Worm (Caenorhabditis elegans) whole organism, L3 larva: ENCODE data around the gene C09B9.7.

ENCODE experiments used
- R02D3.7 ChIP-seq: fragments of 150-350 bp; optimal IDR thresholded peaks from 2 replicates; lab custom pipeline; 2014; ENCODE audit warnings: missing biosample characterization, missing genetic modification characterization
- ZK546.5 ChIP-seq: sonication (generic microtip); optimal IDR thresholded peaks from 2 replicates; lab custom pipeline; 2017; ENCODE audit warnings: missing biosample characterization, missing genetic modification characterization
- aly-2 ChIP-seq: fragments of 150-350 bp; optimal IDR thresholded peaks from 2 replicates; lab custom pipeline; 2014; ENCODE audit warnings: missing biosample characterization, missing genetic modification characterization
- ama-1 ChIP-seq: fragments of 150-350 bp; optimal IDR thresholded peaks from 2 replicates; lab custom pipeline; 2018
- ceh-16 ChIP-seq: sonication (generic microtip); optimal IDR thresholded peaks from 2 replicates; lab custom pipeline; 2017; ENCODE audit warnings: missing biosample characterization, missing genetic modification characterization
- ceh-28 ChIP-seq: fragments of 150-350 bp; optimal IDR thresholded peaks from 2 replicates; lab custom pipeline; 2014; ENCODE audit warnings: missing biosample characterization, missing genetic modification reagents, missing genetic modification characterization
- ceh-82 ChIP-seq: fragments of 150-350 bp; optimal IDR thresholded peaks from 2 replicates; lab custom pipeline; 2014; ENCODE audit warnings: missing biosample characterization, missing genetic modification characterization
- egl-27 ChIP-seq: sonication (generic microtip); optimal IDR thresholded peaks from 4 replicates; lab custom pipeline; 2017; ENCODE audit warnings: missing biosample characterization, missing genetic modification reagents, missing genetic modification characterization
- egl-5 ChIP-seq: fragments of 150-350 bp; optimal IDR thresholded peaks from 2 replicates; lab custom pipeline; 2017; ENCODE audit warnings: missing biosample characterization, missing genetic modification reagents, missing genetic modification characterization, inconsistent platforms
- elt-1 ChIP-seq: fragments of 150-350 bp; optimal IDR thresholded peaks from 2 replicates; lab custom pipeline; 2014; ENCODE audit warnings: missing biosample characterization, missing genetic modification characterization
- elt-2 ChIP-seq: sonication (generic microtip); optimal IDR thresholded peaks from 2 replicates; lab custom pipeline; 2016; ENCODE audit warnings: missing genetic modification reagents, mild to moderate bottlenecking, missing genetic modification characterization, missing compliant biosample characterization
- elt-3 ChIP-seq, 3 experiments: fragments of 150-350 bp in 1 of 3; sonication (generic microtip) in 2 of 3; optimal IDR thresholded peaks; 2 replicates in 2 of 3; 4 replicates in 1 of 3; lab custom pipeline; 2014 to 2017; ENCODE audit warnings: missing biosample characterization in 3 of 3, missing genetic modification characterization in 3 of 3
- eor-1 ChIP-seq, 2 experiments: fragments of 150-350 bp; optimal IDR thresholded peaks; 2 replicates each; lab custom pipeline; 2014 to 2018; ENCODE audit warnings: missing biosample characterization in 2 of 2, missing genetic modification characterization in 2 of 2
- fkh-10 ChIP-seq: sonication (generic microtip); optimal IDR thresholded peaks from 2 replicates; lab custom pipeline; 2017; ENCODE audit warnings: missing biosample characterization, missing genetic modification reagents, missing genetic modification characterization
- fkh-2 ChIP-seq: fragments of 150-350 bp; optimal IDR thresholded peaks from 2 replicates; lab custom pipeline; 2014; ENCODE audit warnings: missing biosample characterization, missing genetic modification reagents, missing genetic modification characterization
- fos-1 ChIP-seq: fragments of 150-350 bp; optimal IDR thresholded peaks from 2 replicates; lab custom pipeline; 2014; ENCODE audit warnings: missing biosample characterization, missing genetic modification characterization
- hmg-11 ChIP-seq: sonication (generic microtip); optimal IDR thresholded peaks from 2 replicates; lab custom pipeline; 2016; ENCODE audit warnings: missing genetic modification characterization, missing compliant biosample characterization
- jun-1 ChIP-seq: fragments of 150-350 bp; optimal IDR thresholded peaks from 2 replicates; lab custom pipeline; 2014; ENCODE audit warnings: missing biosample characterization, missing genetic modification reagents, missing genetic modification characterization
- lin-15B ChIP-seq: fragments of 150-350 bp; optimal IDR thresholded peaks from 2 replicates; lab custom pipeline; 2014; ENCODE audit warnings: missing biosample characterization, missing genetic modification characterization
- lin-39 ChIP-seq: fragments of 150-350 bp; optimal IDR thresholded peaks from 2 replicates; lab custom pipeline; 2018; ENCODE audit warnings: missing biosample characterization, missing genetic modification reagents, missing genetic modification characterization
- mdl-1 ChIP-seq: fragments of 150-350 bp; optimal IDR thresholded peaks from 2 replicates; lab custom pipeline; 2014; ENCODE audit warnings: missing biosample characterization, missing genetic modification characterization
- mml-1 ChIP-seq: fragments of 150-350 bp; sonication (generic microtip); optimal IDR thresholded peaks from 3 replicates; lab custom pipeline; 2014; ENCODE audit warnings: missing biosample characterization, missing genetic modification characterization
- nfya-1 ChIP-seq: sonication (generic microtip); optimal IDR thresholded peaks from 2 replicates; lab custom pipeline; 2017; ENCODE audit warnings: missing genetic modification characterization, mild to moderate bottlenecking, missing compliant biosample characterization, antibody characterized with exemption, moderate library complexity; ENCODE audit not compliant: insufficient read depth
- nhr-12 ChIP-seq: fragments of 150-350 bp; optimal IDR thresholded peaks from 2 replicates; lab custom pipeline; 2014; ENCODE audit warnings: missing biosample characterization, missing genetic modification characterization
- nhr-23 ChIP-seq: fragments of 150-350 bp; optimal IDR thresholded peaks from 2 replicates; lab custom pipeline; 2014; ENCODE audit warnings: missing biosample characterization, missing genetic modification reagents, missing genetic modification characterization
- nhr-237 ChIP-seq: fragments of 150-350 bp; optimal IDR thresholded peaks from 2 replicates; lab custom pipeline; 2014; ENCODE audit warnings: missing biosample characterization, missing genetic modification characterization
- nhr-25 ChIP-seq: sonication (generic microtip); optimal IDR thresholded peaks from 2 replicates; lab custom pipeline; 2017; ENCODE audit warnings: missing biosample characterization, missing genetic modification characterization
- nhr-28 ChIP-seq: fragments of 150-350 bp; optimal IDR thresholded peaks from 2 replicates; lab custom pipeline; 2014; ENCODE audit warnings: missing biosample characterization, missing genetic modification characterization
- nhr-43 ChIP-seq: sonication (generic microtip); optimal IDR thresholded peaks from 2 replicates; lab custom pipeline; 2016; ENCODE audit warnings: mild to moderate bottlenecking, missing genetic modification characterization, missing compliant biosample characterization; ENCODE audit not compliant: poor library complexity, severe bottlenecking
- nhr-67 ChIP-seq: fragments of 150-350 bp; optimal IDR thresholded peaks from 2 replicates; lab custom pipeline; 2014; ENCODE audit warnings: missing biosample characterization, missing genetic modification characterization
- nhr-76 ChIP-seq: fragments of 150-350 bp; sonication (generic microtip); optimal IDR thresholded peaks from 5 replicates; lab custom pipeline; 2014; ENCODE audit warnings: missing biosample characterization, missing genetic modification characterization
- nhr-77 ChIP-seq: fragments of 150-350 bp; optimal IDR thresholded peaks from 2 replicates; lab custom pipeline; 2014; ENCODE audit warnings: missing biosample characterization, missing genetic modification characterization
- pha-4 ChIP-seq: fragments of 150-350 bp; optimal IDR thresholded peaks from 2 replicates; lab custom pipeline; 2014; ENCODE audit warnings: missing biosample characterization, missing genetic modification reagents, missing genetic modification characterization
- pqm-1 ChIP-seq: fragments of 150-350 bp; optimal IDR thresholded peaks from 2 replicates; lab custom pipeline; 2017; ENCODE audit warnings: missing biosample characterization, missing genetic modification characterization, inconsistent platforms
- sea-2 ChIP-seq: fragments of 150-350 bp; sonication (generic microtip); optimal IDR thresholded peaks from 4 replicates; lab custom pipeline; 2014; ENCODE audit warnings: missing biosample characterization, missing genetic modification reagents, missing genetic modification characterization
- skn-1 ChIP-seq: fragments of 150-350 bp; optimal IDR thresholded peaks from 2 replicates; lab custom pipeline; 2014; ENCODE audit warnings: missing biosample characterization, missing genetic modification characterization
- snpc-4 ChIP-seq: fragments of 150-350 bp; optimal IDR thresholded peaks from 2 replicates; lab custom pipeline; 2014; ENCODE audit warnings: missing biosample characterization, missing genetic modification characterization
- tbx-2 ChIP-seq: sonication (generic microtip); optimal IDR thresholded peaks from 2 replicates; lab custom pipeline; 2016; ENCODE audit warnings: mild to moderate bottlenecking, missing genetic modification characterization, missing compliant biosample characterization
- zag-1 ChIP-seq: fragments of 150-350 bp; optimal IDR thresholded peaks from 2 replicates; lab custom pipeline; 2014; ENCODE audit warnings: missing biosample characterization, missing genetic modification characterization
- ztf-11 ChIP-seq: fragments of 150-350 bp; optimal IDR thresholded peaks from 2 replicates; lab custom pipeline; 2014; ENCODE audit warnings: missing biosample characterization, missing genetic modification characterization
- ztf-4 ChIP-seq: fragments of 150-350 bp; optimal IDR thresholded peaks from 2 replicates; lab custom pipeline; 2014; ENCODE audit warnings: missing biosample characterization, missing genetic modification characterization

C09B9.7 gene

ce11 chrIV:5086243-5086960 is 25.5 kb upstream of the C09B9.7 start:
- TF ChIP-seq lin-39 (tag; lab: Kevin White, UChicago) (no peak), elt-2 (peak; percentile 1)

ce11 chrIV:5085782-5086181 is 24.9 kb upstream of the C09B9.7 start:
- TF ChIP-seq skn-1 (tag; lab: Kevin White, UChicago), result no peak
- no peak for TF ChIP-seq fos-1 (tag; lab: Kevin White, UChicago)
- TF ChIP-seq nhr-237, result no peak
- TF ChIP-seq nfya-1 (tag; lab: Kevin White, UChicago), result no peak
- TF ChIP-seq snpc-4 (tag; lab: Kevin White, UChicago), result no peak
- TF ChIP-seq nhr-25 (tag; lab: Kevin White, UChicago), result no peak
- no peak for TF ChIP-seq nhr-23
- no peak for TF ChIP-seq ceh-28
- TF ChIP-seq pha-4 (tag; lab: Kevin White, UChicago), result no peak
- no peak for TF ChIP-seq elt-3 (tag; optimal IDR thresholded peaks at IDR 0.05; lab: Kevin White, UChicago)
- no peak for TF ChIP-seq egl-5 (tag; lab: Kevin White, UChicago)
- no peak for TF ChIP-seq elt-1
- no peak for TF ChIP-seq nhr-67
- TF ChIP-seq hmg-11 (tag; lab: Kevin White, UChicago), result no peak
- no peak for TF ChIP-seq ztf-4
- TF ChIP-seq nhr-28 (tag; lab: Kevin White, UChicago), result no peak
- TF ChIP-seq pqm-1 (tag; lab: Kevin White, UChicago), result no peak
- no peak for TF ChIP-seq lin-39 (tag; lab: Kevin White, UChicago)
- TF ChIP-seq aly-2 (tag; lab: Kevin White, UChicago), result no peak
- no peak for TF ChIP-seq nhr-77 (tag; lab: Kevin White, UChicago)

- TF ChIP-seq nhr-76, result no peak
- TF ChIP-seq ztf-4, result no peak
- no peak for TF ChIP-seq jun-1 (tag; lab: Kevin White, UChicago)
- TF ChIP-seq elt-3 (tag; optimal IDR thresholded peaks at IDR 0.05; lab: Kevin White, UChicago), result no peak
Observed at ce11 chrIV:5083832-5084231, 22.9 kb upstream of the C09B9.7 start.

ce11 chrIV:5082900-5083530 is 22.1 kb upstream of the C09B9.7 start, which contains the start of gene pygo-1:
Gene pygo-1 (plus strand): TSS chrIV:5083303.
- TF ChIP-seq nhr-67 (no peak), elt-2 (peak; percentile 66), ztf-11 (tag; lab: Kevin White, UChicago) (no peak), ama-1 (peak; percentile 42), ZK546.5 (tag; lab: Kevin White, UChicago) (no peak), elt-1 (no peak), nhr-23 (no peak), ztf-4 (no peak), nfya-1 (tag; lab: Kevin White, UChicago) (peak; percentile 26), lin-15B (tag; lab: Kevin White, UChicago) (no peak), pha-4 (tag; lab: Kevin White, UChicago) (peak; percentile 2), nhr-43 (tag; lab: Kevin White, UChicago) (no peak)
- TF ChIP-seq, all 47 proteins: peak for 4

ce11 chrIV:5081122-5081521 is 20.2 kb upstream of the C09B9.7 start:
- TF ChIP-seq nhr-28 (tag; lab: Kevin White, UChicago) (no peak), eor-1 (tag; optimal IDR thresholded peaks at IDR 0.05; lab: Kevin White, UChicago) (no peak), pha-4 (tag; lab: Kevin White, UChicago) (no peak), zag-1 (tag; lab: Kevin White, UChicago) (no peak), ZK546.5 (tag; lab: Kevin White, UChicago) (no peak), ztf-11 (tag; lab: Kevin White, UChicago) (no peak), egl-27 (no peak), fos-1 (tag; lab: Kevin White, UChicago) (no peak), ceh-16 (tag; lab: Kevin White, UChicago) (no peak), nhr-12 (tag; lab: Kevin White, UChicago) (no peak), mdl-1 (tag; lab: Kevin White, UChicago) (no peak), ceh-82 (no peak), sea-2 (GFP tag; lab: Kevin White, UChicago) (no peak), ama-1 (no peak), nhr-43 (tag; lab: Kevin White, UChicago) (no peak), egl-5 (tag; lab: Kevin White, UChicago) (peak; percentile 1), pqm-1 (tag; lab: Kevin White, UChicago) (no peak), elt-3 (tag; optimal IDR thresholded peaks at IDR 0.05; lab: Kevin White, UChicago) (no peak), nfya-1 (tag; lab: Kevin White, UChicago) (peak; percentile 48), mml-1 (tag; lab: Kevin White, UChicago) (no peak), tbx-2 (tag; lab: Kevin White, UChicago) (no peak), fkh-10 (GFP tag; lab: Kevin White, UChicago) (peak; percentile 46), ztf-4 (no peak), fkh-2 (tag; lab: Kevin White, UChicago) (no peak), R02D3.7 (no peak)
